Worm (Caenorhabditis elegans) whole organism, early embryonic: ENCODE results near the gene Y48E1C.4.

ENCODE experiments used
- aly-1 ChIP-seq: sonication (generic microtip); optimal IDR thresholded peaks from 2 replicates; lab custom pipeline; 2016; ENCODE audit warnings: missing genetic modification characterization, missing compliant biosample characterization
- flt-1 ChIP-seq: fragments of 200-800 bp; sonication (Bioruptor generic); IDR thresholded peaks from 2 replicates; pipeline ENCODE4 v1.3.6; 2022; ENCODE audit warnings: missing genetic modification characterization, missing compliant biosample characterization
- hmg-4 ChIP-seq: fragments of 200-800 bp; sonication (Bioruptor generic); optimal IDR thresholded peaks from 2 replicates; lab custom pipeline; 2018; ENCODE audit warnings: mild to moderate bottlenecking, missing genetic modification characterization, missing compliant biosample characterization
- sea-1 ChIP-seq: fragments of 200-800 bp; sonication (Bioruptor generic); conservative IDR thresholded peaks from 2 replicates; pipeline ENCODE4 v1.3.6; 2022; ENCODE audit warnings: missing genetic modification characterization, missing compliant biosample characterization

- TF ChIP-seq hmg-4 (GFP tag; lab: Kevin White, UChicago) (no peak), flt-1 (GFP tag; lab: Robert Waterston, UW) (no peak), aly-1 (tag; lab: Kevin White, UChicago) (no peak), sea-1 (GFP tag; lab: Robert Waterston, UW) (no peak)
Measured at ce11 chrII:13481781-13482455, 45.3 kb upstream of the Y48E1C.4 start, which contains the start of gene E01G4.6.
